Fruit fly (Drosophila melanogaster): Measurements from ENCODE around the gene Scsalpha1.
A peak's percentile ranks its signal among the peaks of the same experiment; 100 is the strongest.

The Scsalpha1 gene

dm6 chr3L:3818566-3819325, 4.7 kb downstream of the Scsalpha1 start, which contains the start of gene enc (continued):
- TF ChIP-seq unc-4 (GFP tag; IDR thresholded peaks at IDR 0.05; ENCODE audit: partially characterized antibody) (peak; percentile 95), D19A (tag; optimal IDR thresholded peaks at IDR 0.05) (peak; percentile 36), trem (tag; optimal IDR thresholded peaks at IDR 0.05) (peak; percentile 71), Ravus (GFP tag; IDR thresholded peaks at IDR 0.05) (no peak), CG2129 (GFP tag; IDR thresholded peaks at IDR 0.05; ENCODE audit: partially characterized antibody) (peak; percentile 71), bbx (GFP tag; IDR thresholded peaks at IDR 0.05; ENCODE audit: partially characterized antibody) (peak; percentile 98), hb (GFP tag; IDR thresholded peaks at IDR 0.05; ENCODE audit: partially characterized antibody) (peak; percentile 95), Fer3 (tag; optimal IDR thresholded peaks at IDR 0.05) (peak; percentile 6), Blimp-1 (GFP tag; optimal IDR thresholded peaks at IDR 0.05) (no peak), jumu (GFP tag; optimal IDR thresholded peaks at IDR 0.05) (no peak), ap (GFP tag; IDR thresholded peaks at IDR 0.05) (no peak), CG13775 (GFP tag; optimal IDR thresholded peaks at IDR 0.05) (no peak), nerfin-1 (tag; optimal IDR thresholded peaks at IDR 0.05) (peak; percentile 4), CG12219 (GFP tag; optimal IDR thresholded peaks at IDR 0.05) (no peak), CG9437 (GFP tag; optimal IDR thresholded peaks at IDR 0.05) (no peak), CG9932 (GFP tag; IDR thresholded peaks at IDR 0.05) (peak; percentile 50; the same call in 1 of the 2 replicates), CG5180 (GFP tag; optimal IDR thresholded peaks at IDR 0.05) (no peak), CG3065 (GFP tag; optimal IDR thresholded peaks at IDR 0.05) (no peak), CG17186 (GFP tag; optimal IDR thresholded peaks at IDR 0.05) (peak; percentile 45), Sox102F (GFP tag; optimal IDR thresholded peaks at IDR 0.05) (no peak), CG18599 (GFP tag; optimal IDR thresholded peaks at IDR 0.05) (no peak), CG10321 (GFP tag; IDR thresholded peaks at IDR 0.05) (no peak), CG15696 (tag; optimal IDR thresholded peaks at IDR 0.05) (no peak), CG8388 (GFP tag; optimal IDR thresholded peaks at IDR 0.05) (no peak), CG17359 (tag; optimal IDR thresholded peaks at IDR 0.05) (no peak), dan (GFP tag; IDR thresholded peaks at IDR 0.05) (no peak), CG12942 (GFP tag; optimal IDR thresholded peaks at IDR 0.05) (no peak), esg (GFP tag; conservative IDR thresholded peaks at IDR 0.05) (no peak), Fer1 (GFP tag; optimal IDR thresholded peaks at IDR 0.05) (no peak), hkb (optimal IDR thresholded peaks at IDR 0.05) (no peak), hkb (GFP tag; IDR thresholded peaks at IDR 0.05) (no peak), croc (GFP tag; conservative IDR thresholded peaks at IDR 0.05) (no peak), tgo (GFP tag; IDR thresholded peaks at IDR 0.05) (no peak), gem (tag; optimal IDR thresholded peaks at IDR 0.05) (no peak), org-1 (GFP tag; optimal IDR thresholded peaks at IDR 0.05) (no peak), amos (GFP tag; IDR thresholded peaks at IDR 0.05; ENCODE audit: partially characterized antibody) (peak; percentile 98), CG3838 (GFP tag; optimal IDR thresholded peaks at IDR 0.05) (no peak), CG17912 (GFP tag; optimal IDR thresholded peaks at IDR 0.05) (no peak), CG32532 (GFP tag; IDR thresholded peaks at IDR 0.05) (peak; percentile 30; the same call in 1 of the 2 replicates), CG2120 (GFP tag; optimal IDR thresholded peaks at IDR 0.05) (peak; percentile 43), CG7987 (GFP tag; optimal IDR thresholded peaks at IDR 0.05) (no peak), CG4328 (GFP tag; optimal IDR thresholded peaks at IDR 0.05) (no peak), CG14965 (GFP tag; optimal IDR thresholded peaks at IDR 0.05; ENCODE audit: borderline replicate concordance) (peak; percentile 4), CG42726 (GFP tag; IDR thresholded peaks at IDR 0.05; ENCODE audit: partially characterized antibody) (peak; percentile 98), CG6683 (GFP tag; optimal IDR thresholded peaks at IDR 0.05) (no peak), hbn (GFP tag; IDR thresholded peaks at IDR 0.05; ENCODE audit: partially characterized antibody) (peak; percentile 94), CG17829 (tag; optimal IDR thresholded peaks at IDR 0.05) (no peak), br (optimal IDR thresholded peaks at IDR 0.05) (no peak), CG13287 (GFP tag; IDR thresholded peaks at IDR 0.05; ENCODE audit: partially characterized antibody) (peak; percentile 96)

All from whole organism, embryonic.